Worm (Caenorhabditis elegans) whole organism, L4/young adult: Measurements from ENCODE around the gene jamp-1.

ENCODE experiments used
- W03F9.2 ChIP-seq: fragments of 150-350 bp; optimal IDR thresholded peaks from 2 replicates; lab custom pipeline; 2014; ENCODE audit warnings: missing biosample characterization, missing genetic modification characterization
- dao-5 ChIP-seq: sonication (generic microtip); optimal IDR thresholded peaks from 2 replicates; lab custom pipeline; 2016; ENCODE audit warnings: missing genotype, missing genetic modification characterization, moderate library complexity, missing compliant biosample characterization
- him-1 ChIP-seq: sonication (generic microtip); optimal IDR thresholded peaks from 2 replicates; lab custom pipeline; 2016; ENCODE audit warnings: missing genotype, missing genetic modification reagents, missing genetic modification characterization, missing compliant biosample characterization

The jamp-1 gene

DNA sequence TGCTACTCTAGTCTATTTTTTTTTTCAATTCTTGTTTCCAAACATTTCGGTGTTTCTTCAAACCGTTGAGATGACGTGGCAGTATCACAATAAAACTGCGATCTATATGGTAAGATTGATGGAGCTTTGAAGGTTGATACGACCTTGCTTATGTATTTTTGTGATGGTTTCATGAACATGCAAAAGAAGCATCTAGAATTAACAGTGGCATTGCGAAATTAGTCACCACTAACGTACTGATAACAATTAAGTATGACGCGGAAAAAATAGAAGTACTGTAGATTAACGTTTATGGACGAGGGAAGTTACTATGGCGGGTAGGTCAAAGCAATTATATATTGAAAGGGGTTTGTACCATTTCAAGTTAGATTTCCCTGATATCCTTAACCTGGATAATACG lies 38.7 kb downstream of the jamp-1 start:
- no peak for TF ChIP-seq him-1
- TF ChIP-seq W03F9.2 (tag; lab: Kevin White, UChicago), result no peak
- no peak for TF ChIP-seq dao-5 (tag; lab: Kevin White, UChicago)

DNA sequence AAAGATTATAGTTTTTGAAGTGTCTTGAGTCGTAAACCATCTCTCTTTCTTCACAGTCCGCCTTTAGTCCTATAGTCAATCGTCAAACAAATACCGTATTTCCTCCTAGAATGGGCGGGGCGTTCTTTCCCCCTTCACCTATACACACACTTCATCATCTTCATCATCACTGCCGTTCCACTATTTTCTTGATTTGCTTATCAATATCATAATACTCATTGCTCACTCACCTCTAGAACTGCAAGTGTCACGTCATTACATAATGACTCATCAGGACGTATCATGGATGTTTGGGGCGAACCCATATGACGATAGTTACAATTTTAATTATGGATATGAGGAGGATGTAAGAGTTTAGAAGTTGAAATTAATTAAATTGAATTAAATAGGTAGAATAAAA lies 40.4 kb downstream of the jamp-1 start:
- TF ChIP-seq him-1, result no peak
- TF ChIP-seq W03F9.2 (tag; lab: Kevin White, UChicago), result no peak
- TF ChIP-seq dao-5 (tag; lab: Kevin White, UChicago), result no peak

- no peak for TF ChIP-seq W03F9.2 (tag; lab: Kevin White, UChicago)
- no peak for TF ChIP-seq him-1
- TF ChIP-seq dao-5 (tag; lab: Kevin White, UChicago), result no peak
These were observed 43.1 kb downstream of the jamp-1 start for ce11 chrV:6007927-6008326.

- TF ChIP-seq dao-5 (tag; lab: Kevin White, UChicago) (no peak), him-1 (no peak), W03F9.2 (tag; lab: Kevin White, UChicago) (no peak)
These were observed 47.8 kb downstream of the jamp-1 start, which contains the start of gene fos-1 for ce11 chrV:6003301-6003700. TSS of gene fos-1 (plus strand) at chrV:6003601.

DNA sequence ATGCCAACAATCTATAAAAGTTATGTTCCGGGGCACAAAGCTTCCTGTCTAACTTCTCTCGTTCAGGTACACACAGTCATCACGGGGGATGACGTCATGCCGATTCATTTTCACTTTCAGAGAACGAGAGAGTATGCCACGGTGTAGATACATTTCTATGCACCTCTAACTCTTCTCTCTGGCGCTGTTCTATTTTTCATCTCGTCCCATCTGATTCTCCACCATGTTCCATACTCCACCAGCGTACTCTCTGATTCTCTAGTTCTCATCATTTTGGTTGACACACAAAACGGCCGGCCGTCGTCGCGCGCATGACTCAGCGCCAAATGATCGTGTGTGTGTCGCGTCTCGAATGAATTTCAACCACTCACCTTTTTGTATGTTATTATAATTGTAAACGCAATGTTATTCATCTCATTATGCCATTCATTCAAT lies 50.7 kb downstream of the jamp-1 start:
- TF ChIP-seq dao-5 (tag; lab: Kevin White, UChicago), result no peak
- peak; percentile 51 for TF ChIP-seq him-1
- peak; percentile 72 for TF ChIP-seq W03F9.2 (tag; lab: Kevin White, UChicago)
